Worm (Caenorhabditis elegans) whole organism, young adult: ENCODE data around the gene F58A6.1.

ENCODE experiments used
- attf-3 ChIP-seq: fragments of 200-800 bp; sonication (Bioruptor generic); conservative IDR thresholded peaks from 2 replicates; pipeline ENCODE4 v1.3.6; 2022; ENCODE audit warnings: missing genetic modification reagents, missing genetic modification characterization, missing compliant biosample characterization
- nhr-80 ChIP-seq: sonication (generic microtip); optimal IDR thresholded peaks from 2 replicates; lab custom pipeline; 2016; ENCODE audit warnings: missing genetic modification characterization, missing compliant biosample characterization
- tbp1 ChIP-seq: fragments of 200-800 bp; sonication (Bioruptor generic); optimal IDR thresholded peaks from 2 replicates; lab custom pipeline; 2018; ENCODE audit warnings: mild to moderate bottlenecking, missing genetic modification characterization, missing compliant biosample characterization

Gene F58A6.1

DNA sequence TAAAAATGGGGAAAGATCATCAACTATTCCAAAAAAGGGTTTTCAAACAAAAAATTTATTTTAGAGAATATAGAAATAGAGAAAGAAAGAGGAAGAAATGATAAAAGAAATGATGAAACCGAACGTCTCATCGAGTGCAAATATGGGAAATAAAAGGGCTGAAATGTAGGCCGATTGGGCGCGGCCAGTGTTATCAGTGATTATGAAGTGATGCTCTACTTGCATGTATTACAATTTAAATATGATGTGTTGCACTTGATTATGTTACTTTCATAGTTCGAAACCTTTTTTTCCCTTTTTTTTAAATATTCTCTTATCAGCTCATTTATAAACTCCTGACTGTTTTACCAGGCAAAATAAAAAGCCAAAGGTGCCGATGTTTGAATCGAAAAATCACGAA, 49.0 kb downstream of the F58A6.1 start:
- TF ChIP-seq attf-3 (GFP tag; lab: Robert Waterston, UW) (no peak), nhr-80 (tag; lab: Kevin White, UChicago) (peak; percentile 85), tbp1 (no peak)
